Worm (Caenorhabditis elegans): Measurements from ENCODE around the gene Y51A2D.1.

The Y51A2D.1 gene

ce11 chrV:18490284-18490832, 18.3 kb upstream of the Y51A2D.1 start:
- TF ChIP-seq klf-2 (GFP tag; conservative IDR thresholded peaks at IDR 0.05): no peak
- no peak for TF ChIP-seq flt-1 (GFP tag; IDR thresholded peaks at IDR 0.05)
- TF ChIP-seq T22C8.4 (GFP tag; IDR thresholded peaks at IDR 0.05): peak; percentile 66
- 0 out of 2 replicates have a peak, but pooled peaks have one; percentile 60 for TF ChIP-seq ztf-23 (GFP tag; IDR thresholded peaks at IDR 0.05)
- no peak for TF ChIP-seq ztf-29 (GFP tag; IDR thresholded peaks at IDR 0.05)
- peak; percentile 8 for TF ChIP-seq cog-1 (tag; optimal IDR thresholded peaks at IDR 0.05)
- no peak for TF ChIP-seq ref-1 (GFP tag; conservative IDR thresholded peaks at IDR 0.05)
- 0 out of 2 replicates have a peak, but pooled peaks have one; percentile 4 for TF ChIP-seq tab-1 (GFP tag; IDR thresholded peaks at IDR 0.05)
- TF ChIP-seq med-1 (GFP tag; optimal IDR thresholded peaks at IDR 0.05; ENCODE audit: insufficient read depth): no peak

- no peak for TF ChIP-seq klf-2 (GFP tag; conservative IDR thresholded peaks at IDR 0.05)
- TF ChIP-seq flt-1 (GFP tag; IDR thresholded peaks at IDR 0.05): no peak
- TF ChIP-seq ztf-29 (GFP tag; IDR thresholded peaks at IDR 0.05): no peak
- TF ChIP-seq med-1 (GFP tag; optimal IDR thresholded peaks at IDR 0.05; ENCODE audit: insufficient read depth): no peak
Measured at ce11 chrV:18491961-18492360, 16.7 kb upstream of the Y51A2D.1 start, which contains the start of gene slo-1. Gene slo-1 (plus strand): TSS chrV:18492261.

ce11 chrV:18504610-18505009, 4.1 kb upstream of the Y51A2D.1 start:
- TF ChIP-seq T22C8.4 (GFP tag; IDR thresholded peaks at IDR 0.05) (0 out of 2 replicates have a peak, but pooled peaks have one; percentile 30), flt-1 (GFP tag; IDR thresholded peaks at IDR 0.05) (no peak)

- no peak for TF ChIP-seq cog-1 (tag; optimal IDR thresholded peaks at IDR 0.05)
- TF ChIP-seq ref-1 (GFP tag; conservative IDR thresholded peaks at IDR 0.05): no peak
- no peak for TF ChIP-seq tab-1 (GFP tag; IDR thresholded peaks at IDR 0.05)
- no peak for TF ChIP-seq ztf-29 (GFP tag; IDR thresholded peaks at IDR 0.05)
- no peak for TF ChIP-seq med-1 (GFP tag; optimal IDR thresholded peaks at IDR 0.05; ENCODE audit: insufficient read depth)
- no peak for TF ChIP-seq ztf-23 (GFP tag; IDR thresholded peaks at IDR 0.05)
- no peak for TF ChIP-seq T22C8.4 (GFP tag; IDR thresholded peaks at IDR 0.05)
- TF ChIP-seq flt-1 (GFP tag; IDR thresholded peaks at IDR 0.05): no peak
- no peak for TF ChIP-seq klf-2 (GFP tag; conservative IDR thresholded peaks at IDR 0.05)
Measured at ce11 chrV:18506772-18507171, 1.9 kb upstream of the Y51A2D.1 start.

ce11 chrV:18511847-18512246, 3.2 kb downstream of the Y51A2D.1 start:
- TF ChIP-seq T22C8.4 (GFP tag; IDR thresholded peaks at IDR 0.05) (no peak), tab-1 (GFP tag; IDR thresholded peaks at IDR 0.05) (no peak), ztf-29 (GFP tag; IDR thresholded peaks at IDR 0.05) (no peak), ref-1 (GFP tag; conservative IDR thresholded peaks at IDR 0.05) (no peak), flt-1 (GFP tag; IDR thresholded peaks at IDR 0.05) (no peak), ztf-23 (GFP tag; IDR thresholded peaks at IDR 0.05) (no peak), klf-2 (GFP tag; conservative IDR thresholded peaks at IDR 0.05) (no peak), med-1 (GFP tag; optimal IDR thresholded peaks at IDR 0.05; ENCODE audit: insufficient read depth) (no peak), cog-1 (tag; optimal IDR thresholded peaks at IDR 0.05) (no peak)

ce11 chrV:18516496-18516895, 7.8 kb downstream of the Y51A2D.1 start, which contains the start of gene hmit-1.1:
Gene hmit-1.1 (plus strand): TSS chrV:18516789.
- no peak for TF ChIP-seq tab-1 (GFP tag; IDR thresholded peaks at IDR 0.05)
- no peak for TF ChIP-seq ref-1 (GFP tag; conservative IDR thresholded peaks at IDR 0.05)
- TF ChIP-seq cog-1 (tag; optimal IDR thresholded peaks at IDR 0.05): no peak
- no peak for TF ChIP-seq ztf-29 (GFP tag; IDR thresholded peaks at IDR 0.05)
- no peak for TF ChIP-seq ztf-23 (GFP tag; IDR thresholded peaks at IDR 0.05)
- TF ChIP-seq med-1 (GFP tag; optimal IDR thresholded peaks at IDR 0.05; ENCODE audit: insufficient read depth): no peak

ce11 chrV:18524460-18524859, 15.8 kb downstream of the Y51A2D.1 start, which contains the start of gene hmit-1.2:
Gene hmit-1.2 (plus strand): TSS chrV:18524760.
- no peak for TF ChIP-seq klf-2 (GFP tag; conservative IDR thresholded peaks at IDR 0.05)
- no peak for TF ChIP-seq med-1 (GFP tag; optimal IDR thresholded peaks at IDR 0.05; ENCODE audit: insufficient read depth)
- no peak for TF ChIP-seq flt-1 (GFP tag; IDR thresholded peaks at IDR 0.05)
- no peak for TF ChIP-seq T22C8.4 (GFP tag; IDR thresholded peaks at IDR 0.05)
- no peak for TF ChIP-seq ztf-23 (GFP tag; IDR thresholded peaks at IDR 0.05)
- no peak for TF ChIP-seq ztf-29 (GFP tag; IDR thresholded peaks at IDR 0.05)
- no peak for TF ChIP-seq tab-1 (GFP tag; IDR thresholded peaks at IDR 0.05)
- no peak for TF ChIP-seq cog-1 (tag; optimal IDR thresholded peaks at IDR 0.05)
- TF ChIP-seq ref-1 (GFP tag; conservative IDR thresholded peaks at IDR 0.05): no peak

- TF ChIP-seq flt-1 (GFP tag; IDR thresholded peaks at IDR 0.05) (no peak), T22C8.4 (GFP tag; IDR thresholded peaks at IDR 0.05) (no peak), klf-2 (GFP tag; conservative IDR thresholded peaks at IDR 0.05) (no peak), cog-1 (tag; optimal IDR thresholded peaks at IDR 0.05) (no peak), ref-1 (GFP tag; conservative IDR thresholded peaks at IDR 0.05) (no peak), ztf-29 (GFP tag; IDR thresholded peaks at IDR 0.05) (no peak), med-1 (GFP tag; optimal IDR thresholded peaks at IDR 0.05; ENCODE audit: insufficient read depth) (no peak), tab-1 (GFP tag; IDR thresholded peaks at IDR 0.05) (no peak), ztf-23 (GFP tag; IDR thresholded peaks at IDR 0.05) (no peak)
Measured at ce11 chrV:18533606-18534005, 24.9 kb downstream of the Y51A2D.1 start, which contains the start of gene ints-5. Gene ints-5 (plus strand): TSS chrV:18533953.

- TF ChIP-seq cog-1 (tag; optimal IDR thresholded peaks at IDR 0.05) (no peak), T22C8.4 (GFP tag; IDR thresholded peaks at IDR 0.05) (no peak), klf-2 (GFP tag; conservative IDR thresholded peaks at IDR 0.05) (no peak), ztf-29 (GFP tag; IDR thresholded peaks at IDR 0.05) (no peak), flt-1 (GFP tag; IDR thresholded peaks at IDR 0.05) (no peak), tab-1 (GFP tag; IDR thresholded peaks at IDR 0.05) (no peak), ref-1 (GFP tag; conservative IDR thresholded peaks at IDR 0.05) (no peak), ztf-23 (GFP tag; IDR thresholded peaks at IDR 0.05) (no peak), med-1 (GFP tag; optimal IDR thresholded peaks at IDR 0.05; ENCODE audit: insufficient read depth) (no peak)
Measured at ce11 chrV:18536015-18536414, 27.4 kb downstream of the Y51A2D.1 start.

- TF ChIP-seq T22C8.4 (GFP tag; IDR thresholded peaks at IDR 0.05): peak; percentile 95
Measured at ce11 chrV:18546715-18547114, 38.1 kb downstream of the Y51A2D.1 start.
